Worm (Caenorhabditis elegans) whole organism, late embryonic: ENCODE measurements around the gene btb-4.
"Not testable (repeated sequence)": the region's sequence is repeated elsewhere in the genome, so short reads cannot be mapped to it uniquely, and the experiment has no call there.

ENCODE experiments used
- ama-1 ChIP-seq: fragments of 150-350 bp; optimal IDR thresholded peaks from 2 replicates; lab custom pipeline; 2014
- ceh-34 ChIP-seq: sonication (generic microtip); optimal IDR thresholded peaks from 2 replicates; lab custom pipeline; 2016; ENCODE audit warnings: mild to moderate bottlenecking, missing genetic modification characterization, missing compliant biosample characterization
- dve-1 ChIP-seq: sonication (generic microtip); optimal IDR thresholded peaks from 2 replicates; lab custom pipeline; 2017; ENCODE audit warnings: antibody characterized with exemption, mild to moderate bottlenecking, missing genetic modification characterization, missing compliant biosample characterization
- eyg-1 ChIP-seq: sonication (generic microtip); optimal IDR thresholded peaks from 2 replicates; lab custom pipeline; 2016; ENCODE audit warnings: missing genotype, missing genetic modification characterization, missing compliant biosample characterization
- gmeb-2 ChIP-seq: sonication (generic microtip); optimal IDR thresholded peaks from 2 replicates; lab custom pipeline; 2016; ENCODE audit warnings: missing genetic modification characterization, inconsistent platforms, missing compliant biosample characterization
- npax-4 ChIP-seq: sonication (generic microtip); optimal IDR thresholded peaks from 2 replicates; lab custom pipeline; 2016; ENCODE audit warnings: missing genetic modification characterization, missing compliant biosample characterization
- pag-3 ChIP-seq: sonication (generic microtip); optimal IDR thresholded peaks from 2 replicates; lab custom pipeline; 2016; ENCODE audit warnings: missing compliant biosample characterization, missing genetic modification characterization, borderline replicate concordance
- pat-9 ChIP-seq: fragments of 200-800 bp; sonication (Bioruptor generic); optimal IDR thresholded peaks from 2 replicates; lab custom pipeline; 2018; ENCODE audit warnings: mild to moderate bottlenecking, missing genetic modification characterization, moderate library complexity, missing compliant biosample characterization
- pha-2 ChIP-seq: sonication (generic microtip); optimal IDR thresholded peaks from 2 replicates; lab custom pipeline; 2017; ENCODE audit warnings: mild to moderate bottlenecking, missing genetic modification characterization, missing compliant biosample characterization
- pha-4 ChIP-seq: fragments of 150-350 bp; optimal IDR thresholded peaks from 2 replicates; lab custom pipeline; 2018; ENCODE audit warnings: missing biosample characterization, missing genetic modification reagents, missing genetic modification characterization
- pqm-1 ChIP-seq: sonication (generic microtip); optimal IDR thresholded peaks from 2 replicates; lab custom pipeline; 2016; ENCODE audit warnings: missing genetic modification characterization, missing compliant biosample characterization
- ref-2 ChIP-seq: sonication (generic microtip); optimal IDR thresholded peaks from 2 replicates; lab custom pipeline; 2016; ENCODE audit warnings: missing genetic modification characterization, missing compliant biosample characterization
- tbx-2 ChIP-seq: sonication (generic microtip); optimal IDR thresholded peaks from 2 replicates; lab custom pipeline; 2016; ENCODE audit warnings: missing genetic modification characterization, missing compliant biosample characterization
- zip-5 ChIP-seq: sonication (generic microtip); optimal IDR thresholded peaks from 2 replicates; lab custom pipeline; 2016; ENCODE audit warnings: missing genetic modification characterization, missing compliant biosample characterization

DNA sequence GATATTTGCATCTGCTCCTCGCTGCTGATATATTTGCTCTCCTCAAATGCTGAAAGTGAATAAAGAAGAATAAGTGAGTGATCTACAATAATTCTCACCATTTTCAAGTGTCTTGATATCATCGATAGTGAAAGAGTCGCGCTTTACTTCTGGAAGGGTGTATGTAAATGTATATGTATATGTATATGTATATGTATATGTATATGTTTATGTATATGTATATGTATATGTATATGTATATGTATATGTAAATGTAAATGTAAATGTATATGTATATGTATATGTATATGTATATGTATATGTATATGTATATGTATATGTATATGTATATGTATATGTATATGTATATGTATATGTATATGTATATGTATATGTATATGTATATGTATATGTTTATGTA is 31.4 kb upstream of the btb-4 start, which contains the start of gene ceh-84:
- TF ChIP-seq ceh-34 (tag; lab: Kevin White, UChicago); pha-4 (tag; lab: Kevin White, UChicago); dve-1 (tag; lab: Kevin White, UChicago); eyg-1 (tag; lab: Kevin White, UChicago); pha-2 (tag; lab: Kevin White, UChicago); pqm-1 (tag; lab: Kevin White, UChicago); ama-1; ref-2 (tag; lab: Kevin White, UChicago); pag-3 (tag; lab: Kevin White, UChicago); pat-9 (tag; lab: Kevin White, UChicago); tbx-2 (tag; lab: Kevin White, UChicago); npax-4 (tag; lab: Kevin White, UChicago); gmeb-2 (tag; lab: Kevin White, UChicago); zip-5 (tag; lab: Kevin White, UChicago): not testable (repeated sequence)
